Fruit fly (Drosophila melanogaster) whole organism, embryonic: ENCODE data around the gene CG31010.

Experiments used
- Antp ChIP-seq: fragments of 200-800 bp; sonication (Bioruptor generic); optimal IDR thresholded peaks from 3 replicates; lab custom pipeline; 2016; ENCODE audit warnings: missing biosample characterization, missing genetic modification characterization
- Awh ChIP-seq: fragments of 200-800 bp; sonication (Bioruptor generic); IDR thresholded peaks from 2 replicates; pipeline ENCODE4, ENCODE4 v1.3.6; 2022; ENCODE audit warnings: missing biosample characterization, missing genetic modification characterization
- Blimp-1 ChIP-seq: fragments of 200-800 bp; sonication (Bioruptor generic); optimal IDR thresholded peaks from 3 replicates; lab custom pipeline; 2018; ENCODE audit warnings: missing biosample characterization, missing genetic modification characterization, mild to moderate bottlenecking, moderate library complexity, missing genetic modification reagents
- CG11560 ChIP-seq: fragments of 200-800 bp; sonication (Bioruptor generic); IDR thresholded peaks from 3 replicates; pipeline ENCODE4 v1.3.6; 2022; ENCODE audit warnings: missing biosample characterization, missing genetic modification characterization
- CG13287 ChIP-seq: fragments of 200-800 bp; sonication (Bioruptor generic); IDR thresholded peaks from 2 replicates; pipeline ENCODE4 v1.3.6; 2022; ENCODE audit warnings: missing biosample characterization, missing genetic modification characterization; ENCODE audit not compliant: partially characterized antibody
- CG14667 ChIP-seq: fragments of 200-800 bp; sonication (Bioruptor generic); IDR thresholded peaks from 2 replicates; pipeline ENCODE4 v1.3.6; 2022; ENCODE audit warnings: missing biosample characterization, missing genetic modification characterization
- CG15514 ChIP-seq: fragments of 200-800 bp; sonication (Bioruptor generic); optimal IDR thresholded peaks from 3 replicates; lab custom pipeline; 2017; ENCODE audit warnings: missing biosample characterization, missing genetic modification characterization, mild to moderate bottlenecking, moderate library complexity, missing genetic modification reagents
- CG17359 ChIP-seq: fragments of 200-800 bp; sonication (Bioruptor generic); optimal IDR thresholded peaks from 3 replicates; lab custom pipeline; 2018; ENCODE audit warnings: missing biosample characterization, mild to moderate bottlenecking, missing genetic modification characterization, moderate library complexity
- CG17829 ChIP-seq: fragments of 200-800 bp; optimal IDR thresholded peaks from 2 replicates; lab custom pipeline; 2019; ENCODE audit warnings: missing biosample characterization, mild to moderate bottlenecking, missing genetic modification characterization, moderate library complexity
- CG2678 ChIP-seq: fragments of 200-800 bp; sonication (Bioruptor generic); optimal IDR thresholded peaks from 3 replicates; lab custom pipeline; 2019; ENCODE audit warnings: missing biosample characterization, mild to moderate bottlenecking, missing genetic modification characterization, moderate library complexity
- CG2712 ChIP-seq: fragments of 200-800 bp; optimal IDR thresholded peaks from 3 replicates; lab custom pipeline; 2019; ENCODE audit warnings: missing biosample characterization, mild to moderate bottlenecking, missing genetic modification characterization, moderate library complexity
- CG30403 ChIP-seq: fragments of 200-800 bp; sonication (Bioruptor generic); optimal IDR thresholded peaks from 3 replicates; lab custom pipeline; 2016; ENCODE audit warnings: missing biosample characterization, missing genetic modification characterization
- CG31441 ChIP-seq: fragments of 200-800 bp; sonication (Bioruptor generic); IDR thresholded peaks from 2 replicates; pipeline ENCODE4 v1.3.6; 2022; ENCODE audit warnings: missing biosample characterization, missing genetic modification characterization
- CG3281 ChIP-seq: fragments of 200-800 bp; sonication (Bioruptor generic); optimal IDR thresholded peaks from 3 replicates; lab custom pipeline; 2017; ENCODE audit warnings: missing biosample characterization, mild to moderate bottlenecking, missing genetic modification characterization
- CG6272 ChIP-seq: fragments of 200-800 bp; sonication (Bioruptor generic); IDR thresholded peaks from 2 replicates; pipeline ENCODE4 v1.3.6; 2022; ENCODE audit warnings: missing biosample characterization, missing genetic modification characterization
- CG7271 ChIP-seq: fragments of 200-800 bp; sonication (Bioruptor generic); optimal IDR thresholded peaks from 2 replicates; lab custom pipeline; 2018; ENCODE audit warnings: missing biosample characterization, mild to moderate bottlenecking, missing genetic modification characterization, moderate library complexity
- CG8290 ChIP-seq, 3 experiments: fragments of 200-800 bp; sonication (Bioruptor generic); optimal IDR thresholded peaks; 2 replicates each; lab custom pipeline; 2016 to 2019; ENCODE audit warnings: missing biosample characterization in 3 of 3, missing genetic modification characterization in 3 of 3, mild to moderate bottlenecking in 2 of 3, moderate library complexity in 1 of 3
- CG8388 ChIP-seq: fragments of 200-800 bp; sonication (Bioruptor generic); optimal IDR thresholded peaks from 2 replicates; lab custom pipeline; 2019; ENCODE audit warnings: missing biosample characterization, mild to moderate bottlenecking, missing genetic modification characterization, moderate library complexity
- CG9797 ChIP-seq: fragments of 200-800 bp; sonication (Bioruptor generic); optimal IDR thresholded peaks from 3 replicates; lab custom pipeline; 2018; ENCODE audit warnings: missing biosample characterization, mild to moderate bottlenecking, missing genetic modification characterization
- Dbx ChIP-seq: fragments of 200-800 bp; sonication (Bioruptor generic); IDR thresholded peaks from 3 replicates; pipeline ENCODE4 v1.3.6; 2022; ENCODE audit warnings: missing biosample characterization, missing genetic modification characterization
- E2f2 ChIP-seq: fragments of 200-800 bp; sonication (Bioruptor generic); IDR thresholded peaks from 2 replicates; pipeline ENCODE4 v1.3.6; 2022; ENCODE audit warnings: missing biosample characterization, missing genetic modification characterization
- ERR ChIP-seq: fragments of 200-800 bp; sonication (Bioruptor generic); optimal IDR thresholded peaks from 2 replicates; lab custom pipeline; 2016; ENCODE audit warnings: missing biosample characterization, missing genetic modification characterization
- Hr51 ChIP-seq, 2 experiments: fragments of 200-800 bp; sonication (Bioruptor generic); optimal IDR thresholded peaks; 2 replicates in 1 of 2; 3 replicates in 1 of 2; lab custom pipeline; 2016 to 2018; ENCODE audit warnings: missing biosample characterization in 2 of 2, missing genetic modification characterization in 2 of 2, mild to moderate bottlenecking in 1 of 2, moderate library complexity in 1 of 2
- Med ChIP-seq: fragments of 200-800 bp; sonication (Bioruptor generic); peaks from one replicate; lab custom pipeline; 2016; ENCODE audit warnings: missing biosample characterization, missing genetic modification characterization, mild to moderate bottlenecking, inconsistent platforms, moderate library complexity
- Opbp ChIP-seq: fragments of 200-800 bp; sonication (Bioruptor generic); IDR thresholded peaks from 3 replicates; pipeline ENCODE4 v1.3.6; 2022; ENCODE audit warnings: missing biosample characterization, missing genetic modification characterization; ENCODE audit not compliant: partially characterized antibody
- PHDP ChIP-seq: fragments of 200-800 bp; sonication (Bioruptor generic); optimal IDR thresholded peaks from 3 replicates; lab custom pipeline; 2018; ENCODE audit warnings: missing biosample characterization, mild to moderate bottlenecking, missing genetic modification characterization, moderate library complexity
- Pdp1 ChIP-seq, 2 experiments: fragments of 200-800 bp; sonication (Bioruptor generic); optimal IDR thresholded peaks; 3 replicates each; lab custom pipeline; 2016; ENCODE audit warnings: missing biosample characterization in 2 of 2, missing genetic modification characterization in 2 of 2, mild to moderate bottlenecking in 1 of 2, moderate library complexity in 1 of 2
- Sox102F ChIP-seq: fragments of 200-800 bp; sonication (Bioruptor generic); optimal IDR thresholded peaks from 2 replicates; lab custom pipeline; 2018; ENCODE audit warnings: missing biosample characterization, mild to moderate bottlenecking, missing genetic modification characterization, moderate library complexity
- Xrp1 ChIP-seq: fragments of 200-800 bp; sonication (Bioruptor generic); IDR thresholded peaks from 2 replicates; pipeline ENCODE4 v1.3.6; 2022; ENCODE audit warnings: missing biosample characterization, missing genetic modification characterization
- az2 ChIP-seq: fragments of 200-800 bp; sonication (Bioruptor generic); optimal IDR thresholded peaks from 3 replicates; lab custom pipeline; 2016; ENCODE audit warnings: missing biosample characterization, missing genetic modification characterization
- bsh ChIP-seq, 2 experiments: fragments of 200-800 bp; sonication (Bioruptor generic); optimal IDR thresholded peaks; 2 replicates each; lab custom pipeline; 2017 to 2018; ENCODE audit warnings: mild to moderate bottlenecking in 2 of 2, missing biosample characterization in 2 of 2, missing genetic modification characterization in 2 of 2, moderate library complexity in 1 of 2
- ci ChIP-seq: fragments of 200-800 bp; sonication (Bioruptor generic); IDR thresholded peaks from 3 replicates; pipeline ENCODE4 v1.3.6; 2022; ENCODE audit warnings: missing biosample characterization, missing genetic modification characterization
- crol ChIP-seq: fragments of 200-800 bp; sonication (Bioruptor generic); IDR thresholded peaks from 2 replicates; pipeline ENCODE4 v1.3.6; 2022; ENCODE audit warnings: missing biosample characterization, missing genetic modification characterization
- dmrt11E ChIP-seq: fragments of 200-800 bp; sonication (Bioruptor generic); optimal IDR thresholded peaks from 3 replicates; lab custom pipeline; 2018; ENCODE audit warnings: missing biosample characterization, mild to moderate bottlenecking, missing genetic modification characterization, moderate library complexity
- dmrt99B ChIP-seq: fragments of 200-800 bp; sonication (Bioruptor generic); optimal IDR thresholded peaks from 2 replicates; lab custom pipeline; 2018; ENCODE audit warnings: missing biosample characterization, mild to moderate bottlenecking, missing genetic modification characterization, moderate library complexity
- dpn ChIP-seq, 2 experiments: fragments of 200-800 bp; sonication (Bioruptor generic); optimal IDR thresholded peaks; 3 replicates each; lab custom pipeline; 2016; ENCODE audit warnings: missing biosample characterization in 2 of 2, missing genetic modification characterization in 2 of 2
- dysf ChIP-seq: fragments of 200-800 bp; sonication (Bioruptor generic); IDR thresholded peaks from 3 replicates; pipeline ENCODE4 v1.3.6; 2022; ENCODE audit warnings: missing biosample characterization, missing genetic modification characterization
- grau ChIP-seq: fragments of 200-800 bp; optimal IDR thresholded peaks from 3 replicates; lab custom pipeline; 2019; ENCODE audit warnings: missing biosample characterization, mild to moderate bottlenecking, missing genetic modification characterization, moderate library complexity
- ind ChIP-seq: fragments of 200-800 bp; sonication (Bioruptor generic); optimal IDR thresholded peaks from 3 replicates; lab custom pipeline; 2016; ENCODE audit warnings: missing biosample characterization, missing genetic modification characterization
- lab ChIP-seq: fragments of 200-800 bp; sonication (Bioruptor generic); optimal IDR thresholded peaks from 3 replicates; lab custom pipeline; 2017; ENCODE audit warnings: missing biosample characterization, missing genetic modification characterization, mild to moderate bottlenecking, moderate library complexity, missing genetic modification reagents
- lilli ChIP-seq: fragments of 200-800 bp; sonication (Bioruptor generic); optimal IDR thresholded peaks from 3 replicates; lab custom pipeline; 2016; ENCODE audit warnings: missing biosample characterization, missing genetic modification characterization
- nerfin-2 ChIP-seq: fragments of 200-800 bp; sonication (Bioruptor generic); IDR thresholded peaks from 2 replicates; pipeline ENCODE4 v1.3.6; 2022; ENCODE audit warnings: missing biosample characterization, missing genetic modification characterization; ENCODE audit not compliant: partially characterized antibody
- pan ChIP-seq, 4 experiments: fragments of >200 bp in 3 of 4; fragments of 200-800 bp in 1 of 4; sonication (Bioruptor generic) in 1 of 4; optimal IDR thresholded peaks in 3 of 4; IDR thresholded peaks in 1 of 4; 2 replicates each; pipeline versions ENCODE4 v1.3.6 to Lab custom; 2017 to 2022; ENCODE audit warnings: missing biosample characterization in 2 of 4, missing genetic modification characterization in 2 of 4, mixed read lengths in 1 of 4
- psq ChIP-seq: fragments of 200-800 bp; sonication (Bioruptor generic); optimal IDR thresholded peaks from 2 replicates; lab custom pipeline; 2017; ENCODE audit warnings: missing biosample characterization, missing genetic modification characterization
- sens ChIP-seq: fragments of 200-800 bp; sonication (Bioruptor generic); peaks from one replicate; lab custom pipeline; 2016; ENCODE audit warnings: missing biosample characterization, missing genetic modification characterization
- sens-2 ChIP-seq: fragments of 200-800 bp; sonication (Bioruptor generic); IDR thresholded peaks from 2 replicates; pipeline ENCODE4 v1.3.6; 2022; ENCODE audit warnings: missing biosample characterization, missing genetic modification characterization
- trh ChIP-seq: fragments of 200-800 bp; sonication (Bioruptor generic); optimal IDR thresholded peaks from 2 replicates; lab custom pipeline; 2016; ENCODE audit warnings: missing biosample characterization, missing genetic modification characterization
- vfl ChIP-seq: fragments of 200-800 bp; sonication (Bioruptor generic); optimal IDR thresholded peaks from 2 replicates; lab custom pipeline; 2016; ENCODE audit warnings: missing biosample characterization, missing genetic modification characterization

Gene CG31010

dm6 chr3R:30729013-30729412 is 23.1 kb upstream of the CG31010 start:
- no peak for TF ChIP-seq psq
- peak; percentile 14 for TF ChIP-seq CG2712
- peak; percentile 31; the same call in 1 of the 2 replicates for TF ChIP-seq Xrp1 (GFP tag; lab: Robert Waterston, UW)
- peak; percentile 87 for TF ChIP-seq sens (GFP tag; lab: Kevin White, UChicago)
- TF ChIP-seq CG3281 (GFP tag; lab: Kevin White, UChicago) = no peak
- no peak for TF ChIP-seq Opbp (GFP tag; lab: Robert Waterston, UW)
- TF ChIP-seq E2f2 (GFP tag; lab: Robert Waterston, UW) = no peak
- TF ChIP-seq CG8290 (GFP tag; optimal IDR thresholded peaks at IDR 0.05; lab: Kevin White, UChicago) = no peak
- peak in 1 of 2 experiments; percentile 48 for TF ChIP-seq CG8290 (tag; optimal IDR thresholded peaks at IDR 0.05; lab: Kevin White, UChicago)
- TF ChIP-seq CG17829 (tag; lab: Kevin White, UChicago) = no peak
- peak; percentile 14; the same call in 1 of the 3 replicates for TF ChIP-seq Dbx (GFP tag; lab: Robert Waterston, UW)
- TF ChIP-seq PHDP = peak; percentile 12
- peak; percentile 3 for TF ChIP-seq CG15514 (GFP tag; lab: Kevin White, UChicago)
- no peak for TF ChIP-seq CG9797 (GFP tag; lab: Kevin White, UChicago)
- TF ChIP-seq CG14667 (GFP tag; lab: Robert Waterston, UW) = no peak
- TF ChIP-seq Sox102F (GFP tag; lab: Kevin White, UChicago) = peak; percentile 29
- peak; percentile 10 for TF ChIP-seq az2
- TF ChIP-seq Pdp1 (GFP tag; optimal IDR thresholded peaks at IDR 0.05; lab: Kevin White, UChicago) = peak in 1 of 2 experiments; percentile 24
- no peak for TF ChIP-seq ERR (GFP tag; lab: Kevin White, UChicago)
- peak in 1 of 2 experiments; percentile 21 for TF ChIP-seq Hr51 (GFP tag; optimal IDR thresholded peaks at IDR 0.05; lab: Kevin White, UChicago)
- peak; percentile 32 for TF ChIP-seq CG30403 (GFP tag; lab: Kevin White, UChicago)
- TF ChIP-seq lilli (GFP tag; lab: Kevin White, UChicago) = no peak
- TF ChIP-seq lab (GFP tag; lab: Kevin White, UChicago) = peak; percentile 30
- no peak for TF ChIP-seq Awh (GFP tag; lab: Robert Waterston, UW)
- no peak for TF ChIP-seq CG8388 (GFP tag; lab: Kevin White, UChicago)
- peak; percentile 7 for TF ChIP-seq CG17359 (tag; lab: Kevin White, UChicago)
- 0 out of 2 replicates have a peak, but pooled peaks have one; percentile 6 for TF ChIP-seq CG6272 (GFP tag; lab: Robert Waterston, UW)
- TF ChIP-seq dpn (GFP tag; optimal IDR thresholded peaks at IDR 0.05; lab: Kevin White, UChicago) = peak in 1 of 2 experiments; percentile 17
- TF ChIP-seq grau (tag; lab: Kevin White, UChicago) = peak; percentile 9
- no peak for TF ChIP-seq sens-2
- peak; percentile 38 for TF ChIP-seq dmrt99B
- peak; percentile 27; the same call in 2 of the 3 replicates for TF ChIP-seq dysf (GFP tag; lab: Robert Waterston, UW)
- TF ChIP-seq ci = peak; percentile 62; the same call in 1 of the 3 replicates
- TF ChIP-seq Blimp-1 = peak; percentile 25
- no peak for TF ChIP-seq CG11560
- TF ChIP-seq pan (optimal IDR thresholded peaks at IDR 0.05; lab: Kevin White, UChicago) = no peak
- TF ChIP-seq pan (GFP tag; optimal IDR thresholded peaks at IDR 0.05 in 1 of 2, IDR thresholded peaks at IDR 0.05 in 1 of 2) = peak in 1 of 2 experiments; percentile 11
- peak in 1 of 2 experiments; percentile 40 for TF ChIP-seq bsh (GFP tag; optimal IDR thresholded peaks at IDR 0.05; lab: Kevin White, UChicago)
- TF ChIP-seq dmrt11E (tag; lab: Kevin White, UChicago) = peak; percentile 5
- peak; percentile 8 for TF ChIP-seq ind (GFP tag; lab: Kevin White, UChicago)
- TF ChIP-seq trh (GFP tag; lab: Kevin White, UChicago) = no peak
- no peak for TF ChIP-seq crol
- no peak for TF ChIP-seq CG7271 (tag; lab: Kevin White, UChicago)
- TF ChIP-seq nerfin-2 = no peak
- peak; percentile 86 for TF ChIP-seq Med (GFP tag; lab: Kevin White, UChicago)
- TF ChIP-seq CG13287 = no peak
- peak; percentile 21 for TF ChIP-seq CG2678 (tag; lab: Kevin White, UChicago)
- peak; percentile 38 for TF ChIP-seq Antp (GFP tag; lab: Kevin White, UChicago)
- 0 out of 2 replicates have a peak, but pooled peaks have one; percentile 27 for TF ChIP-seq CG31441 (GFP tag; lab: Robert Waterston, UW)
- no peak for TF ChIP-seq vfl (GFP tag; lab: Kevin White, UChicago)
